Fruit fly (Drosophila melanogaster): ENCODE measurements around the gene dib.

DNA sequence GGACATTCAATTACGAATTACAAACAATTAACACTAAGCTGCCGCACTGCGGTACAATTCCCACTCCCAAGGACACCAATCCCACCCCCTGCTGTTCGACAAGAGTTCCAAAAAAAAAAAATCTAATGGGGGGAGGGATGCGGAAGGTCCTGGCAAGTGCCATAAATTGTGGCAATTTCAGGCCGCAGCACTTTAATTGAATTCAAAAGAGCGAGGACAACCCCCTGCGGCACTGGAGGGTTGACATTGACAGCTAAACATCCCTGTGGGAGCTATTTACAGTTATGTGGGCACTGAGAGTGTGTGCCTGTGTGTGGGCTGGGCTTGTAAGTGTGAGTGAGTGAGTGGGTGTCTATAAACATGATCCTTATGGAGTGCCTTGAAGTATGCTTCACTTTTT is 14.8 kb downstream of the dib start:
- no peak for TF ChIP-seq rn (GFP tag; IDR thresholded peaks at IDR 0.05)
- TF ChIP-seq Pif1A (GFP tag; optimal IDR thresholded peaks at IDR 0.05), result no peak
- no peak for TF ChIP-seq D1 (tag; optimal IDR thresholded peaks at IDR 0.05)
- TF ChIP-seq CG17806 (tag; optimal IDR thresholded peaks at IDR 0.05), result no peak
- no peak for TF ChIP-seq CG34367 (tag; optimal IDR thresholded peaks at IDR 0.05)
- TF ChIP-seq gl (tag; optimal IDR thresholded peaks at IDR 0.05), result no peak
- no peak for TF ChIP-seq CG4496 (GFP tag; IDR thresholded peaks at IDR 0.05)
- TF ChIP-seq EcR (GFP tag; optimal IDR thresholded peaks at IDR 0.05), result no peak
- no peak for TF ChIP-seq CG14655 (GFP tag; optimal IDR thresholded peaks at IDR 0.05)
- no peak for TF ChIP-seq CG10348 (GFP tag; IDR thresholded peaks at IDR 0.05)
- no peak for TF ChIP-seq CG32121 (GFP tag; IDR thresholded peaks at IDR 0.05)

Data from whole organism, pupa.